Worm (Caenorhabditis elegans) whole organism, L2 larva: ENCODE data around the gene frm-7.

Experiments used
- C34F6.9 ChIP-seq: fragments of 150-350 bp; optimal IDR thresholded peaks from 2 replicates; lab custom pipeline; 2014; ENCODE audit warnings: missing biosample characterization, missing genetic modification characterization
- R02D3.7 ChIP-seq: fragments of 150-350 bp; optimal IDR thresholded peaks from 2 replicates; lab custom pipeline; 2014; ENCODE audit warnings: missing biosample characterization, missing genetic modification characterization
- Y55F3AM.14 ChIP-seq: fragments of 200-800 bp; sonication (Bioruptor generic); optimal IDR thresholded peaks from 2 replicates; lab custom pipeline; 2018; ENCODE audit warnings: mild to moderate bottlenecking, missing genetic modification characterization, missing compliant biosample characterization
- ZK546.5 ChIP-seq: sonication (generic microtip); optimal IDR thresholded peaks from 2 replicates; lab custom pipeline; 2017; ENCODE audit warnings: missing biosample characterization, missing genetic modification characterization
- alr-1 ChIP-seq: fragments of 150-350 bp; optimal IDR thresholded peaks from 2 replicates; lab custom pipeline; 2014; ENCODE audit warnings: missing biosample characterization, missing genetic modification characterization
- aly-2 ChIP-seq: fragments of 150-350 bp; optimal IDR thresholded peaks from 2 replicates; lab custom pipeline; 2014; ENCODE audit warnings: missing biosample characterization, missing genetic modification characterization
- ama-1 ChIP-seq: fragments of 150-350 bp; optimal IDR thresholded peaks from 2 replicates; lab custom pipeline; 2018; ENCODE audit warnings: inconsistent platforms
- blmp-1 ChIP-seq: sonication (generic microtip); optimal IDR thresholded peaks from 2 replicates; lab custom pipeline; 2017; ENCODE audit warnings: missing genetic modification characterization, mild to moderate bottlenecking, missing compliant biosample characterization, antibody characterized with exemption, moderate library complexity; ENCODE audit not compliant: insufficient read depth
- ceh-16 ChIP-seq: fragments of 150-350 bp; optimal IDR thresholded peaks from 2 replicates; lab custom pipeline; 2014; ENCODE audit warnings: missing biosample characterization, missing genetic modification characterization
- ceh-82 ChIP-seq: fragments of 150-350 bp; optimal IDR thresholded peaks from 2 replicates; lab custom pipeline; 2014; ENCODE audit warnings: missing biosample characterization, missing genetic modification characterization
- crh-2 ChIP-seq: sonication (generic microtip); optimal IDR thresholded peaks from 2 replicates; lab custom pipeline; 2017; ENCODE audit warnings: missing biosample characterization, missing genetic modification characterization
- egl-27 ChIP-seq: sonication (generic microtip); optimal IDR thresholded peaks from 3 replicates; lab custom pipeline; 2017; ENCODE audit warnings: missing biosample characterization, missing genetic modification reagents, missing genetic modification characterization
- elt-1 ChIP-seq: fragments of 150-350 bp; optimal IDR thresholded peaks from 2 replicates; lab custom pipeline; 2014; ENCODE audit warnings: missing biosample characterization, missing genetic modification characterization
- elt-3 ChIP-seq: sonication (generic microtip); optimal IDR thresholded peaks from 2 replicates; lab custom pipeline; 2017; ENCODE audit warnings: missing biosample characterization, missing genetic modification characterization
- fos-1 ChIP-seq: fragments of 150-350 bp; optimal IDR thresholded peaks from 2 replicates; lab custom pipeline; 2014; ENCODE audit warnings: missing biosample characterization, missing genetic modification characterization
- gmeb-1 ChIP-seq: fragments of 150-350 bp; optimal IDR thresholded peaks from 2 replicates; lab custom pipeline; 2014; ENCODE audit warnings: missing biosample characterization, missing genetic modification characterization
- lin-11 ChIP-seq: fragments of 150-350 bp; sonication (generic microtip); optimal IDR thresholded peaks from 2 replicates; lab custom pipeline; 2014; ENCODE audit warnings: missing biosample characterization, missing genetic modification characterization, inconsistent platforms, mixed read lengths
- lin-13 ChIP-seq: fragments of 150-350 bp; optimal IDR thresholded peaks from 2 replicates; lab custom pipeline; 2014; ENCODE audit warnings: missing biosample characterization, missing genetic modification reagents, missing genetic modification characterization
- lin-39 ChIP-seq: fragments of 150-350 bp; optimal IDR thresholded peaks from 2 replicates; lab custom pipeline; 2014; ENCODE audit warnings: missing biosample characterization, missing genetic modification reagents, missing genetic modification characterization
- lsy-2 ChIP-seq, 2 experiments: fragments of 150-350 bp in 1 of 2; sonication (generic microtip) in 1 of 2; optimal IDR thresholded peaks; 2 replicates each; lab custom pipeline; 2014 to 2017; ENCODE audit warnings: missing biosample characterization in 2 of 2, missing genetic modification characterization in 2 of 2
- mab-5 ChIP-seq: fragments of 150-350 bp; optimal IDR thresholded peaks from 2 replicates; lab custom pipeline; 2014; ENCODE audit warnings: missing biosample characterization, missing genetic modification characterization
- mbf-1 ChIP-seq: sonication (generic microtip); optimal IDR thresholded peaks from 2 replicates; lab custom pipeline; 2017; ENCODE audit warnings: missing biosample characterization, missing genetic modification characterization
- mdl-1 ChIP-seq, 2 experiments: fragments of 150-350 bp in 1 of 2; sonication (generic microtip) in 1 of 2; optimal IDR thresholded peaks; 2 replicates each; lab custom pipeline; 2017; ENCODE audit warnings: missing biosample characterization in 2 of 2, missing genetic modification characterization in 2 of 2
- nhr-10 ChIP-seq: sonication (generic microtip); optimal IDR thresholded peaks from 2 replicates; lab custom pipeline; 2017; ENCODE audit warnings: missing biosample characterization, missing genetic modification characterization
- nhr-11 ChIP-seq: fragments of 150-350 bp; optimal IDR thresholded peaks from 2 replicates; lab custom pipeline; 2014; ENCODE audit warnings: missing biosample characterization, missing genetic modification characterization
- nhr-12 ChIP-seq: fragments of 150-350 bp; optimal IDR thresholded peaks from 2 replicates; lab custom pipeline; 2014; ENCODE audit warnings: missing biosample characterization, missing genetic modification characterization
- nhr-129 ChIP-seq: fragments of 150-350 bp; optimal IDR thresholded peaks from 2 replicates; lab custom pipeline; 2014; ENCODE audit warnings: missing biosample characterization, missing genetic modification characterization
- nhr-21 ChIP-seq: fragments of 150-350 bp; optimal IDR thresholded peaks from 2 replicates; lab custom pipeline; 2014; ENCODE audit warnings: missing biosample characterization, missing genetic modification characterization
- nhr-23 ChIP-seq: fragments of 150-350 bp; optimal IDR thresholded peaks from 2 replicates; lab custom pipeline; 2014; ENCODE audit warnings: missing biosample characterization, missing genetic modification reagents, missing genetic modification characterization
- nhr-237 ChIP-seq: fragments of 150-350 bp; optimal IDR thresholded peaks from 2 replicates; lab custom pipeline; 2014; ENCODE audit warnings: missing biosample characterization, missing genetic modification characterization
- nhr-6 ChIP-seq: fragments of 150-350 bp; optimal IDR thresholded peaks from 2 replicates; lab custom pipeline; 2014; ENCODE audit warnings: missing biosample characterization, missing genetic modification characterization
- nhr-77 ChIP-seq: fragments of 150-350 bp; optimal IDR thresholded peaks from 2 replicates; lab custom pipeline; 2014; ENCODE audit warnings: missing biosample characterization, missing genetic modification characterization
- peb-1 ChIP-seq: fragments of 150-350 bp; optimal IDR thresholded peaks from 2 replicates; lab custom pipeline; 2014; ENCODE audit warnings: missing biosample characterization, missing genetic modification characterization
- sem-4 ChIP-seq: fragments of 150-350 bp; optimal IDR thresholded peaks from 2 replicates; lab custom pipeline; 2014; ENCODE audit warnings: missing biosample characterization, missing genetic modification reagents, missing genetic modification characterization
- sma-3 ChIP-seq: sonication (generic microtip); optimal IDR thresholded peaks from 2 replicates; lab custom pipeline; 2016; ENCODE audit warnings: missing genetic modification reagents, missing genetic modification characterization, missing compliant biosample characterization
- sma-9 ChIP-seq, 2 experiments: fragments of 150-350 bp in 1 of 2; sonication (generic microtip) in 1 of 2; optimal IDR thresholded peaks; 2 replicates each; lab custom pipeline; 2014 to 2016; ENCODE audit warnings: missing genetic modification characterization in 2 of 2, mild to moderate bottlenecking in 1 of 2, missing biosample characterization in 1 of 2, missing compliant biosample characterization in 1 of 2, missing genetic modification reagents in 1 of 2, moderate library complexity in 1 of 2
- snpc-4 ChIP-seq: fragments of 150-350 bp; optimal IDR thresholded peaks from 2 replicates; lab custom pipeline; 2014; ENCODE audit warnings: missing biosample characterization, missing genetic modification characterization
- unc-39 ChIP-seq: fragments of 150-350 bp; optimal IDR thresholded peaks from 2 replicates; lab custom pipeline; 2014; ENCODE audit warnings: missing biosample characterization, missing genetic modification characterization
- unc-55 ChIP-seq: fragments of 150-350 bp; sonication (generic microtip); optimal IDR thresholded peaks from 3 replicates; lab custom pipeline; 2014; ENCODE audit warnings: missing biosample characterization, missing genetic modification reagents, missing genetic modification characterization
- unc-62 ChIP-seq: fragments of 150-350 bp; optimal IDR thresholded peaks from 2 replicates; lab custom pipeline; 2014; ENCODE audit warnings: missing biosample characterization, missing genetic modification reagents, missing genetic modification characterization
- zag-1 ChIP-seq: fragments of 150-350 bp; optimal IDR thresholded peaks from 2 replicates; lab custom pipeline; 2014; ENCODE audit warnings: missing biosample characterization, missing genetic modification characterization
- ztf-1 ChIP-seq: fragments of 200-800 bp; sonication (Bioruptor generic); conservative IDR thresholded peaks from 2 replicates; pipeline ENCODE4 v1.3.6; 2022; ENCODE audit warnings: missing genetic modification characterization, missing compliant biosample characterization
- ztf-11 ChIP-seq: sonication (generic microtip); optimal IDR thresholded peaks from 2 replicates; lab custom pipeline; 2017; ENCODE audit warnings: missing biosample characterization, missing genetic modification characterization
- ztf-4 ChIP-seq: fragments of 150-350 bp; optimal IDR thresholded peaks from 2 replicates; lab custom pipeline; 2014; ENCODE audit warnings: missing biosample characterization, missing genetic modification characterization

frm-7 gene

ce11 chrV:12331820-12332219, 29.5 kb downstream of the frm-7 start (continued):
- TF ChIP-seq snpc-4 (tag; lab: Kevin White, UChicago) (no peak), nhr-23 (tag; lab: Kevin White, UChicago) (no peak), nhr-10 (tag; lab: Kevin White, UChicago) (no peak), nhr-11 (no peak), alr-1 (tag; lab: Kevin White, UChicago) (no peak)

DNA sequence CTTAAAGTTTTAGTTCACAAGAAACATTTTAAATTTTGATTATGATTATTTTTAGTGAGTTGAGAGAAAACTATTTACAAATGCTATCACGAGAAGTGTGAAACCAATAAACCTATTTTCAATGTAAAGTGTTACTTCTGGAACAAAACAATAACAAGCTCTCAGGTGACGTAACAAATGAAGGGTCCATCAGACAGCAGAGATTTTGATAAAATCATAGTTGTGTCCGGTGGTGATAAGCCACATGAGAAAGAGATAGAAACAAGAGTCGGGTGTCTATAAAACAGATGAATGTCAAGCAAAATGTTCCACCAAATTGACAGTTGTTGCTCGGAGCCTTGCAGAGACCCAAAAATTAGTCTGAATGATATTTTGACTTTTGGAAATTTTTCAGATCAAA, 32.1 kb downstream of the frm-7 start:
- TF ChIP-seq elt-1, result no peak
- peak; percentile 37 for TF ChIP-seq nhr-129 (tag; lab: Kevin White, UChicago)
- TF ChIP-seq lsy-2 (tag; optimal IDR thresholded peaks at IDR 0.05; lab: Kevin White, UChicago), result peak in 1 of 2 experiments; percentile 49
- TF ChIP-seq C34F6.9, result peak; percentile 2
- no peak for TF ChIP-seq ztf-1 (GFP tag; lab: Robert Waterston, UW)

- TF ChIP-seq crh-2 (tag; lab: Kevin White, UChicago) (no peak), nhr-237 (tag; lab: Kevin White, UChicago) (no peak), elt-3 (tag; lab: Kevin White, UChicago) (no peak), nhr-12 (tag; lab: Kevin White, UChicago) (no peak), C34F6.9 (no peak), gmeb-1 (no peak), sem-4 (tag; lab: Kevin White, UChicago) (no peak), ceh-82 (no peak), alr-1 (tag; lab: Kevin White, UChicago) (no peak), Y55F3AM.14 (GFP tag; lab: Kevin White, UChicago) (no peak), lin-39 (tag; lab: Kevin White, UChicago) (no peak), elt-1 (no peak), lsy-2 (tag; optimal IDR thresholded peaks at IDR 0.05; lab: Kevin White, UChicago) (no peak), nhr-21 (no peak), zag-1 (no peak)
- TF ChIP-seq, all 48 proteins: peak for 0
Observed at ce11 chrV:12337894-12338293, 35.6 kb downstream of the frm-7 start, which contains the start of gene twk-13. twk-13 (minus strand) TSS chrV:12337994.

- TF ChIP-seq R02D3.7 (tag; lab: Kevin White, UChicago) (peak; percentile 70), elt-3 (tag; lab: Kevin White, UChicago) (no peak), gmeb-1 (peak; percentile 99), nhr-10 (tag; lab: Kevin White, UChicago) (no peak), mab-5 (tag; lab: Kevin White, UChicago) (peak; percentile 91), unc-55 (GFP tag; lab: Kevin White, UChicago) (peak; percentile 98), sma-3 (GFP tag; lab: Kevin White, UChicago) (peak; percentile 94), mbf-1 (tag; lab: Kevin White, UChicago) (peak; percentile 44), ztf-11 (tag; lab: Kevin White, UChicago) (no peak), lin-11 (tag; lab: Kevin White, UChicago) (peak; percentile 75), nhr-11 (no peak), blmp-1 (tag; lab: Kevin White, UChicago) (peak; percentile 26), nhr-6 (tag; lab: Kevin White, UChicago) (no peak), crh-2 (tag; lab: Kevin White, UChicago) (peak; percentile 97), sem-4 (tag; lab: Kevin White, UChicago) (peak; percentile 96), nhr-129 (tag; lab: Kevin White, UChicago) (peak; percentile 82), lsy-2 (tag; optimal IDR thresholded peaks at IDR 0.05; lab: Kevin White, UChicago) (peak; percentile 91 to 97), egl-27 (tag; lab: Kevin White, UChicago) (peak; percentile 89), nhr-77 (tag; lab: Kevin White, UChicago) (peak; percentile 53), unc-62 (GFP tag; lab: Kevin White, UChicago) (peak; percentile 60), snpc-4 (tag; lab: Kevin White, UChicago) (peak; percentile 85), elt-1 (no peak), nhr-237 (tag; lab: Kevin White, UChicago) (peak; percentile 65), lin-39 (tag; lab: Kevin White, UChicago) (no peak), nhr-21 (peak; percentile 90), ztf-4 (peak; percentile 61), ztf-1 (GFP tag; lab: Robert Waterston, UW) (no peak), Y55F3AM.14 (GFP tag; lab: Kevin White, UChicago) (peak; percentile 16), ZK546.5 (peak; percentile 51), peb-1 (tag; lab: Kevin White, UChicago) (no peak), ceh-82 (no peak), sma-9 (GFP tag; optimal IDR thresholded peaks at IDR 0.05; lab: Kevin White, UChicago) (peak; percentile 98), sma-9 (tag; optimal IDR thresholded peaks at IDR 0.05; lab: Kevin White, UChicago) (no peak), fos-1 (tag; lab: Kevin White, UChicago) (peak; percentile 68), ama-1 (lab: Kevin White, UChicago) (peak; percentile 73), aly-2 (tag; lab: Kevin White, UChicago) (no peak), nhr-12 (tag; lab: Kevin White, UChicago) (no peak), unc-39 (tag; lab: Kevin White, UChicago) (no peak), ceh-16 (tag; lab: Kevin White, UChicago) (peak; percentile 55), alr-1 (tag; lab: Kevin White, UChicago) (no peak), mdl-1 (tag; optimal IDR thresholded peaks at IDR 0.05; lab: Kevin White, UChicago) (peak in 1 of 2 experiments; percentile 62), lin-13 (GFP tag; lab: Kevin White, UChicago) (peak; percentile 92)
Observed at ce11 chrV:12343419-12343969, 41.2 kb downstream of the frm-7 start, which contains the start of gene tomm-20. tomm-20 (minus strand) TSS chrV:12343469.
